Worm (Caenorhabditis elegans) whole organism, L3 larva: ENCODE results near the gene mec-9.

Source experiments
- ama-1 ChIP-seq: fragments of 150-350 bp; optimal IDR thresholded peaks from 2 replicates; lab custom pipeline; 2018
- elt-3 ChIP-seq, 3 experiments: fragments of 150-350 bp in 1 of 3; sonication (generic microtip) in 2 of 3; optimal IDR thresholded peaks; 2 replicates in 2 of 3; 4 replicates in 1 of 3; lab custom pipeline; 2014 to 2017; ENCODE audit warnings: missing biosample characterization in 3 of 3, missing genetic modification characterization in 3 of 3
- fos-1 ChIP-seq: fragments of 150-350 bp; optimal IDR thresholded peaks from 2 replicates; lab custom pipeline; 2014; ENCODE audit warnings: missing biosample characterization, missing genetic modification characterization
- nhr-25 ChIP-seq: sonication (generic microtip); optimal IDR thresholded peaks from 2 replicates; lab custom pipeline; 2017; ENCODE audit warnings: missing biosample characterization, missing genetic modification characterization
- nhr-43 ChIP-seq: sonication (generic microtip); optimal IDR thresholded peaks from 2 replicates; lab custom pipeline; 2016; ENCODE audit warnings: mild to moderate bottlenecking, missing genetic modification characterization, missing compliant biosample characterization; ENCODE audit not compliant: poor library complexity, severe bottlenecking
- nhr-77 ChIP-seq: fragments of 150-350 bp; optimal IDR thresholded peaks from 2 replicates; lab custom pipeline; 2014; ENCODE audit warnings: missing biosample characterization, missing genetic modification characterization
- snpc-4 ChIP-seq: fragments of 150-350 bp; optimal IDR thresholded peaks from 2 replicates; lab custom pipeline; 2014; ENCODE audit warnings: missing biosample characterization, missing genetic modification characterization
- tbx-2 ChIP-seq: sonication (generic microtip); optimal IDR thresholded peaks from 2 replicates; lab custom pipeline; 2016; ENCODE audit warnings: mild to moderate bottlenecking, missing genetic modification characterization, missing compliant biosample characterization
- ztf-11 ChIP-seq: fragments of 150-350 bp; optimal IDR thresholded peaks from 2 replicates; lab custom pipeline; 2014; ENCODE audit warnings: missing biosample characterization, missing genetic modification characterization

DNA sequence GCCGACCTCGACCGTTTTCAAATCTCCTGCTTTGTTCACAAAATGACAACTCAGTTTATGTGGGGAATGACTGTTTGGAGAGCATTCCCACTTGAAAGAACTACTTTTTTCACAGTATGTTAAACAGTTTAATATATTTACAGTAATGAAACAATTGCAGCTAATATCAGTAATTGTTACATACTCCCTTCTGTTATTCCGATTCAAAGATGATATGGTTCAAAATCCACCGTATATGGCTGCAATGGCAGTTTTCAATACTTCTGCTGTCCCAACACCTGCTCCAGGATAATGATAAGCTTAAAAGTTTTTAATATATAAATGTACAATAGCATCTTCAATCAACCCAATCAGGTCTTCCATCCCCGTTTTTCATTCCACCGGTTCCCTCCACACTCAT is 7.7 kb downstream of the mec-9 start:
- TF ChIP-seq nhr-25 (no peak), nhr-77 (tag; lab: Kevin White, UChicago) (no peak), elt-3 (tag; optimal IDR thresholded peaks at IDR 0.05; lab: Kevin White, UChicago) (no peak), fos-1 (tag; lab: Kevin White, UChicago) (no peak), snpc-4 (tag; lab: Kevin White, UChicago) (no peak), tbx-2 (tag; lab: Kevin White, UChicago) (no peak), ama-1 (lab: Kevin White, UChicago) (no peak), ztf-11 (tag; lab: Kevin White, UChicago) (no peak), nhr-43 (no peak)
